Worm (Caenorhabditis elegans) whole organism, L3 larva: ENCODE measurements around the gene F21C10.6.

Experiments used
- aly-2 ChIP-seq: fragments of 150-350 bp; optimal IDR thresholded peaks from 2 replicates; lab custom pipeline; 2014; ENCODE audit warnings: missing biosample characterization, missing genetic modification characterization
- egl-27 ChIP-seq: sonication (generic microtip); optimal IDR thresholded peaks from 4 replicates; lab custom pipeline; 2017; ENCODE audit warnings: missing biosample characterization, missing genetic modification reagents, missing genetic modification characterization
- egl-5 ChIP-seq: fragments of 150-350 bp; optimal IDR thresholded peaks from 2 replicates; lab custom pipeline; 2017; ENCODE audit warnings: missing biosample characterization, missing genetic modification reagents, missing genetic modification characterization, inconsistent platforms
- nhr-237 ChIP-seq: fragments of 150-350 bp; optimal IDR thresholded peaks from 2 replicates; lab custom pipeline; 2014; ENCODE audit warnings: missing biosample characterization, missing genetic modification characterization
- pha-4 ChIP-seq: fragments of 150-350 bp; optimal IDR thresholded peaks from 2 replicates; lab custom pipeline; 2014; ENCODE audit warnings: missing biosample characterization, missing genetic modification reagents, missing genetic modification characterization

DNA sequence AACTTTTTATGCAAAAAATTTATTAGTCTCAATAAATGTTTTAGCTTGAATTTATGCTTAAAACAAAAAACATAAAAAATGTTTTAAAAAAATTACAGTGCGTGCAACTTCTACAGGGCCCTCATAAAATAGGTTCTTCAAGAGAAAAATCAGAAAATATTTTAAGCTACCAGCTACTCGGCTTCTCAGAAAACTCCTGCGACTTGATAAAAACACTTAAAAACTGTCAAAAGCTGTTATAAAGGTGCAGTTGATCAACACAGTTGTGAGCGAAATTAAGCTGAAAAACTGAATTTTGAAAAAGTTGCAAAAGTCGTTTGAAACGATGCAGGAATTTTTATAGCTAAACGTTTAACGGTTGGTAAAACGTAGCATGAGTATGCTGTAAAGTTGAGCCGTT, 35.5 kb upstream of the F21C10.6 start:
- TF ChIP-seq egl-5 (tag; lab: Kevin White, UChicago) = no peak
- TF ChIP-seq nhr-237 (tag; lab: Kevin White, UChicago) = no peak
- TF ChIP-seq aly-2 = no peak
- TF ChIP-seq pha-4 = no peak
- TF ChIP-seq egl-27 (tag; lab: Kevin White, UChicago) = no peak
